Fruit fly (Drosophila melanogaster): Measurements from ENCODE around the gene CG14851.

DNA sequence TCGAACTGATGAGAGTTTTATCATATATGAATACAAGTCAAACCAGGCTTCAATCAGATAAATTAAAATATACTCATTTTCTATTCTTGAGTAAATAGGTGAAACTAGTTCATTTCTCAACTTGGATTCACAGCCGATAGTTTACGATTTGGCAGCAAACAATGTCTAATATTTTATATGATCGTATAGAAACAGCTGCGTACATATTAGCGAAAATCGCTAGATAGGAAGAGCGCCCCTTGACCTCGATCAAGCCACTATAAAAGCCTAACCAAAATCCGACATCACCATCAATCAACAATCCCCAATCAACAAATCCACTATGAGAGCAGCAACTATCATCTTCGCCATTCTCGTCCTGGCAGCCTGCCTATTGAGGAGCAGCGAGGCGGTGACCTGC lies at the start of gene CG14851:
- TF ChIP-seq pan (optimal IDR thresholded peaks at IDR 0.05): no peak
- TF ChIP-seq lola (GFP tag; optimal IDR thresholded peaks at IDR 0.05): no peak
- no peak for TF ChIP-seq Myc (optimal IDR thresholded peaks at IDR 0.05)
- no peak for TF ChIP-seq Abd-B (GFP tag; optimal IDR thresholded peaks at IDR 0.05)
- no peak for TF ChIP-seq OdsH (GFP tag; optimal IDR thresholded peaks at IDR 0.05)
- no peak for TF ChIP-seq psq (GFP tag; optimal IDR thresholded peaks at IDR 0.05)
- no peak for TF ChIP-seq CG9705 (GFP tag; optimal IDR thresholded peaks at IDR 0.05)
- TF ChIP-seq ey (GFP tag; optimal IDR thresholded peaks at IDR 0.05): no peak
- no peak for TF ChIP-seq dl (GFP tag; optimal IDR thresholded peaks at IDR 0.05; ENCODE audit: insufficient read depth in 1 of 2, partially characterized antibody in 2 of 2)
- no peak for TF ChIP-seq br (GFP tag; optimal IDR thresholded peaks at IDR 0.05)

Measured in whole organism, wandering third instar larva.